Fruit fly (Drosophila melanogaster) whole organism, embryonic: ENCODE measurements around the gene Ssu72.

Experiments
- Aef1 ChIP-seq: fragments of 200-800 bp; sonication (Bioruptor generic); IDR thresholded peaks from 3 replicates; pipeline ENCODE4 v1.3.6; 2022; ENCODE audit warnings: missing biosample characterization, missing genetic modification characterization
- Awh ChIP-seq: fragments of 200-800 bp; sonication (Bioruptor generic); IDR thresholded peaks from 2 replicates; pipeline ENCODE4, ENCODE4 v1.3.6; 2022; ENCODE audit warnings: missing biosample characterization, missing genetic modification characterization
- Bgb ChIP-seq: fragments of 200-800 bp; sonication (Bioruptor generic); IDR thresholded peaks from 2 replicates; pipeline ENCODE4 v1.3.6; 2022; ENCODE audit warnings: missing biosample characterization, missing genetic modification characterization; ENCODE audit not compliant: partially characterized antibody
- CG10267 ChIP-seq: fragments of 200-800 bp; sonication (Bioruptor generic); optimal IDR thresholded peaks from 2 replicates; lab custom pipeline; 2018; ENCODE audit warnings: missing biosample characterization, mild to moderate bottlenecking, missing genetic modification characterization, moderate library complexity
- CG10366 ChIP-seq: fragments of 200-800 bp; sonication (Bioruptor generic); IDR thresholded peaks from 2 replicates; pipeline ENCODE4 v1.3.6; 2022; ENCODE audit warnings: missing biosample characterization, missing genetic modification characterization
- CG11085 ChIP-seq: fragments of 200-800 bp; sonication (Bioruptor generic); IDR thresholded peaks from 2 replicates; pipeline ENCODE4 v1.3.6; 2022; ENCODE audit warnings: missing biosample characterization, missing genetic modification characterization
- CG12299 ChIP-seq: fragments of 200-800 bp; sonication (Bioruptor generic); optimal IDR thresholded peaks from 2 replicates; lab custom pipeline; 2018; ENCODE audit warnings: missing biosample characterization, mild to moderate bottlenecking, missing genetic modification characterization
- CG13123 ChIP-seq: fragments of 200-800 bp; sonication (Bioruptor generic); optimal IDR thresholded peaks from 2 replicates; lab custom pipeline; 2016; ENCODE audit warnings: missing biosample characterization, missing genetic modification characterization
- CG13287 ChIP-seq: fragments of 200-800 bp; sonication (Bioruptor generic); IDR thresholded peaks from 2 replicates; pipeline ENCODE4 v1.3.6; 2022; ENCODE audit warnings: missing biosample characterization, missing genetic modification characterization; ENCODE audit not compliant: partially characterized antibody
- CG13775 ChIP-seq: fragments of 200-800 bp; sonication (Bioruptor generic); optimal IDR thresholded peaks from 3 replicates; lab custom pipeline; 2017; ENCODE audit warnings: missing biosample characterization, mild to moderate bottlenecking, missing genetic modification characterization
- CG14710 ChIP-seq: fragments of 200-800 bp; sonication (Bioruptor generic); optimal IDR thresholded peaks from 3 replicates; lab custom pipeline; 2019; ENCODE audit warnings: missing biosample characterization, mild to moderate bottlenecking, missing genetic modification characterization, moderate library complexity
- CG1647 ChIP-seq: fragments of 200-800 bp; sonication (Bioruptor generic); optimal IDR thresholded peaks from 3 replicates; lab custom pipeline; 2016; ENCODE audit warnings: missing biosample characterization, missing genetic modification characterization
- CG17186 ChIP-seq: fragments of 200-800 bp; sonication (Bioruptor generic); optimal IDR thresholded peaks from 3 replicates; lab custom pipeline; 2017; ENCODE audit warnings: missing biosample characterization, missing genetic modification reagents, missing genetic modification characterization
- CG18599 ChIP-seq: fragments of 200-800 bp; sonication (Bioruptor generic); optimal IDR thresholded peaks from 3 replicates; lab custom pipeline; 2017; ENCODE audit warnings: missing biosample characterization, missing genetic modification characterization, mild to moderate bottlenecking, moderate library complexity, missing genetic modification reagents
- CG30403 ChIP-seq: fragments of 200-800 bp; sonication (Bioruptor generic); optimal IDR thresholded peaks from 3 replicates; lab custom pipeline; 2016; ENCODE audit warnings: missing biosample characterization, missing genetic modification characterization
- CG32767 ChIP-seq: fragments of 200-800 bp; sonication (Bioruptor generic); IDR thresholded peaks from 2 replicates; pipeline ENCODE4 v1.3.6; 2022; ENCODE audit warnings: missing biosample characterization, missing genetic modification characterization
- CG4617 ChIP-seq: fragments of 200-800 bp; sonication (Bioruptor generic); optimal IDR thresholded peaks from 3 replicates; lab custom pipeline; 2016; ENCODE audit warnings: missing biosample characterization, missing genetic modification characterization, borderline replicate concordance
- CG6791 ChIP-seq: fragments of 200-800 bp; sonication (Bioruptor generic); IDR thresholded peaks from 3 replicates; pipeline ENCODE4 v1.3.6; 2022; ENCODE audit warnings: missing biosample characterization, missing genetic modification characterization; ENCODE audit not compliant: partially characterized antibody
- CG7372 ChIP-seq: fragments of 200-800 bp; sonication (Bioruptor generic); IDR thresholded peaks from 2 replicates; pipeline ENCODE4 v1.3.6; 2022; ENCODE audit warnings: missing biosample characterization, missing genetic modification characterization
- CG8089 ChIP-seq: fragments of 200-800 bp; sonication (Bioruptor generic); optimal IDR thresholded peaks from 3 replicates; lab custom pipeline; 2016; ENCODE audit warnings: missing biosample characterization, missing genetic modification characterization
- CG8281 ChIP-seq: fragments of 200-800 bp; sonication (Bioruptor generic); optimal IDR thresholded peaks from 2 replicates; lab custom pipeline; 2018; ENCODE audit warnings: missing biosample characterization, mild to moderate bottlenecking, missing genetic modification characterization, moderate library complexity
- Chrac-16 ChIP-seq: fragments of 200-800 bp; sonication (Bioruptor generic); optimal IDR thresholded peaks from 3 replicates; lab custom pipeline; 2016; ENCODE audit warnings: missing biosample characterization, missing genetic modification characterization
- Dll ChIP-seq: fragments of 200-800 bp; sonication (Bioruptor generic); IDR thresholded peaks from 4 replicates; pipeline ENCODE4 v1.3.6; 2022; ENCODE audit warnings: missing biosample characterization, missing genetic modification characterization; ENCODE audit not compliant: partially characterized antibody
- Dp ChIP-seq: fragments of 200-800 bp; sonication (Bioruptor generic); optimal IDR thresholded peaks from 2 replicates; lab custom pipeline; 2018; ENCODE audit warnings: missing biosample characterization, mild to moderate bottlenecking, missing genetic modification characterization, moderate library complexity
- Fer3 ChIP-seq: fragments of 200-800 bp; sonication (Bioruptor generic); optimal IDR thresholded peaks from 2 replicates; lab custom pipeline; 2018; ENCODE audit warnings: missing biosample characterization, mild to moderate bottlenecking, missing genetic modification characterization, moderate library complexity
- Gsc ChIP-seq: fragments of 200-800 bp; sonication (Bioruptor generic); IDR thresholded peaks from 2 replicates; pipeline ENCODE4 v1.3.6; 2022; ENCODE audit warnings: missing biosample characterization, missing genetic modification characterization
- Gug ChIP-seq: fragments of 200-800 bp; sonication (Bioruptor generic); IDR thresholded peaks from 4 replicates; pipeline ENCODE4 v1.3.6; 2022; ENCODE audit warnings: missing biosample characterization, missing genetic modification characterization
- Max ChIP-seq: fragments of 200-800 bp; sonication (Bioruptor generic); optimal IDR thresholded peaks from 2 replicates; lab custom pipeline; 2016; ENCODE audit warnings: missing biosample characterization, mild to moderate bottlenecking, missing genetic modification characterization
- Rx ChIP-seq: fragments of 200-800 bp; sonication (Bioruptor generic); IDR thresholded peaks from 2 replicates; pipeline ENCODE4 v1.3.6; 2022; ENCODE audit warnings: missing biosample characterization, missing genetic modification characterization
- Stat92E ChIP-seq, 3 experiments: fragments of >200 bp in 2 of 3; fragments of 200-800 bp in 1 of 3; sonication (Bioruptor generic) in 1 of 3; optimal IDR thresholded peaks; 2 replicates each; lab custom pipeline; 2017 to 2019; ENCODE audit warnings: missing biosample characterization in 3 of 3, missing genetic modification characterization in 3 of 3, mild to moderate bottlenecking in 1 of 3, moderate library complexity in 1 of 3
- YL-1 ChIP-seq: fragments of 200-800 bp; sonication (Bioruptor generic); optimal IDR thresholded peaks from 3 replicates; lab custom pipeline; 2017; ENCODE audit warnings: missing biosample characterization, mild to moderate bottlenecking, missing genetic modification characterization
- ash1 ChIP-seq: fragments of 200-800 bp; sonication (Bioruptor generic); optimal IDR thresholded peaks from 2 replicates; lab custom pipeline; 2018; ENCODE audit warnings: missing biosample characterization, mild to moderate bottlenecking, missing genetic modification characterization
- ato ChIP-seq: fragments of 200-800 bp; sonication (Bioruptor generic); IDR thresholded peaks from 2 replicates; pipeline ENCODE4 v1.3.6; 2022; ENCODE audit warnings: missing biosample characterization, missing genetic modification characterization; ENCODE audit not compliant: partially characterized antibody
- bowl ChIP-seq: fragments of 200-800 bp; sonication (Bioruptor generic); IDR thresholded peaks from 2 replicates; pipeline ENCODE4 v1.3.6; 2022; ENCODE audit warnings: missing biosample characterization, missing genetic modification characterization
- chif ChIP-seq, 2 experiments: fragments of 200-800 bp; sonication (Bioruptor generic); optimal IDR thresholded peaks; 3 replicates each; lab custom pipeline; 2016; ENCODE audit warnings: missing biosample characterization in 2 of 2, missing genetic modification characterization in 2 of 2
- chinmo ChIP-seq: fragments of 200-800 bp; sonication (Bioruptor generic); IDR thresholded peaks from 4 replicates; pipeline ENCODE4 v1.3.6; 2022; ENCODE audit warnings: missing biosample characterization, missing genetic modification characterization; ENCODE audit not compliant: partially characterized antibody
- corto ChIP-seq: fragments of 200-800 bp; sonication (Bioruptor generic); optimal IDR thresholded peaks from 2 replicates; lab custom pipeline; 2016; ENCODE audit warnings: missing biosample characterization, mild to moderate bottlenecking, missing genetic modification characterization, moderate library complexity
- danr ChIP-seq: fragments of 200-800 bp; sonication (Bioruptor generic); IDR thresholded peaks from 2 replicates; pipeline ENCODE4 v1.3.6; 2022; ENCODE audit warnings: missing biosample characterization, missing genetic modification characterization
- dmrt11E ChIP-seq: fragments of 200-800 bp; sonication (Bioruptor generic); optimal IDR thresholded peaks from 3 replicates; lab custom pipeline; 2018; ENCODE audit warnings: missing biosample characterization, mild to moderate bottlenecking, missing genetic modification characterization, moderate library complexity
- eve ChIP-seq, 2 experiments: fragments of >200 bp; optimal IDR thresholded peaks; 2 replicates each; lab custom pipeline; 2017; ENCODE audit warnings: missing biosample characterization in 2 of 2, missing genetic modification characterization in 2 of 2
- hb ChIP-seq: fragments of 200-800 bp; sonication (Bioruptor generic); IDR thresholded peaks from 3 replicates; pipeline ENCODE4 v1.3.6; 2022; ENCODE audit warnings: missing biosample characterization, missing genetic modification characterization; ENCODE audit not compliant: partially characterized antibody
- hbn ChIP-seq: fragments of 200-800 bp; sonication (Bioruptor generic); IDR thresholded peaks from 2 replicates; pipeline ENCODE4 v1.3.6; 2022; ENCODE audit warnings: missing biosample characterization, missing genetic modification characterization; ENCODE audit not compliant: partially characterized antibody
- mirr ChIP-seq: fragments of 200-800 bp; sonication (Bioruptor generic); optimal IDR thresholded peaks from 3 replicates; lab custom pipeline; 2018; ENCODE audit warnings: missing biosample characterization, mild to moderate bottlenecking, missing genetic modification characterization
- mld ChIP-seq: fragments of 200-800 bp; sonication (Bioruptor generic); IDR thresholded peaks from 3 replicates; pipeline ENCODE4 v1.3.6; 2022; ENCODE audit warnings: missing biosample characterization, missing genetic modification characterization; ENCODE audit not compliant: partially characterized antibody
- nerfin-2 ChIP-seq: fragments of 200-800 bp; sonication (Bioruptor generic); IDR thresholded peaks from 2 replicates; pipeline ENCODE4 v1.3.6; 2022; ENCODE audit warnings: missing biosample characterization, missing genetic modification characterization; ENCODE audit not compliant: partially characterized antibody
- pzg ChIP-seq: fragments of 200-800 bp; sonication (Bioruptor generic); optimal IDR thresholded peaks from 3 replicates; lab custom pipeline; 2018; ENCODE audit warnings: missing biosample characterization, mild to moderate bottlenecking, missing genetic modification characterization, moderate library complexity
- twi ChIP-seq: fragments of 200-800 bp; optimal IDR thresholded peaks from 2 replicates; lab custom pipeline; 2019; ENCODE audit warnings: missing biosample characterization, mild to moderate bottlenecking, missing genetic modification characterization, moderate library complexity

Gene Ssu72

DNA sequence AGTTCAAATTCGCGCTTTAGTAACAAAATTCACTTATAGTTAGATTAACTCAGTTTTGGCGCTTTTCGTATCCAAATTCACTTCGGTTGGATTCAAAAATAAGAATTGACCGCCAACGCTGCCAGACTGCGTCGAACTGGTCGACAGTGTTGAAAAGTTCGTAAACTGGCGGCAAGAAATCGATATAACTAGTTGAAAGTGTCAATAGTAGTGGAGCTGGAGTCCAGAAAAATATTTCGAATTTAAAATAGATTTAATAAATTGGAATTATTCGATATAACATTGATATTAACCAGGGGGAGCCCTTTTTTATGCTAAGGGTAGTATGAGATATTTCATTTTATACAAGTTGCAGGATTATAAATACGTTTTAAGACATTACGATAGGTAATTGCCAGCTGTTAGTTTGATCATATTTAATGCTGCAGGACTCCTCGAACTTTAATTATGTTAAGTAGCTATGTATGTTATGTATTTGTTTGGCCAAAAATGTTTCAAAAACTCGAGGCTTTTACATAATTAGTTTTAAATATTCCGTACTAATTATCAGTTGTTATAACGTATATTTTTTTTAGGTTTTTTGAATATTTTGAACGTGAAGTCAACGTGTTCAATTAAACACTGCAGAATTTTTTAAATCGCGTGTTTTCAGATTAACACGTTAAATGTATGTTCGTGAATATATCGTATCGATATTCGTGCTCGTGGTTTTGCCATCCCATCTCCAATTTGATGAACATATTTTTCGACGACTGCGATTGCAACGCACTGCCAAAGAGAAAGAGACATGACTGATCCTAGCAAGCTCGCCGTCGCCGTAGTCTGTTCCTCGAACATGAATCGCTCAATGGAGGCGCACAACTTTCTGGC is at the start of gene Ssu72, which contains the start of gene CG14223:
Gene Ssu72 (plus strand): TSS at position 703 of the 870 bp plus-strand sequence.
Gene CG14223 (minus strand): TSS at position 113 of the 870 bp plus-strand sequence.
- 0 out of 4 replicates have a peak, but pooled peaks have one; percentile 52 for TF ChIP-seq chinmo (GFP tag; lab: Robert Waterston, UW)
- TF ChIP-seq CG17186 (GFP tag; lab: Kevin White, UChicago), result no peak
- TF ChIP-seq CG13287, result peak; percentile 84
- TF ChIP-seq pzg (GFP tag; lab: Kevin White, UChicago), result peak; percentile 59
- peak; percentile 73 for TF ChIP-seq hbn (GFP tag; lab: Robert Waterston, UW)
- no peak for TF ChIP-seq dmrt11E (tag; lab: Kevin White, UChicago)
- TF ChIP-seq Max (GFP tag; lab: Kevin White, UChicago), result no peak
- peak; percentile 89 for TF ChIP-seq Dll (GFP tag; lab: Robert Waterston, UW)
- peak; percentile 78 for TF ChIP-seq CG6791 (GFP tag; lab: Robert Waterston, UW)
- TF ChIP-seq CG12299 (tag; lab: Kevin White, UChicago), result no peak
- no peak for TF ChIP-seq chif (GFP tag; optimal IDR thresholded peaks at IDR 0.05; lab: Kevin White, UChicago)
- TF ChIP-seq ato, result peak; percentile 64
- TF ChIP-seq hb (GFP tag; lab: Robert Waterston, UW), result peak; percentile 61; the same call in 1 of the 3 replicates
- no peak for TF ChIP-seq ash1 (GFP tag; lab: Kevin White, UChicago)
- TF ChIP-seq CG10366 (GFP tag; lab: Robert Waterston, UW), result no peak; the same call in 1 of the 2 replicates
- no peak for TF ChIP-seq mirr (GFP tag; lab: Kevin White, UChicago)
- TF ChIP-seq Stat92E (GFP tag; optimal IDR thresholded peaks at IDR 0.05; lab: Kevin White, UChicago), result no peak
- peak; percentile 70 for TF ChIP-seq nerfin-2 (GFP tag; lab: Robert Waterston, UW)
- TF ChIP-seq Gsc, result no peak
- TF ChIP-seq CG7372, result no peak
- no peak for TF ChIP-seq CG8089 (GFP tag; lab: Kevin White, UChicago)
- no peak for TF ChIP-seq eve (GFP tag; optimal IDR thresholded peaks at IDR 0.05; lab: Kevin White, UChicago)
- TF ChIP-seq Rx (GFP tag; lab: Robert Waterston, UW), result no peak
- TF ChIP-seq Dp (GFP tag; lab: Kevin White, UChicago), result peak; percentile 86
- TF ChIP-seq bowl (GFP tag; lab: Robert Waterston, UW), result no peak
- TF ChIP-seq CG4617 (GFP tag; lab: Kevin White, UChicago), result no peak
- TF ChIP-seq Chrac-16, result no peak
- TF ChIP-seq Aef1 (GFP tag; lab: Robert Waterston, UW), result no peak; the same call in 2 of the 3 replicates
- no peak for TF ChIP-seq Awh (GFP tag; lab: Robert Waterston, UW)
- TF ChIP-seq mld (GFP tag; lab: Robert Waterston, UW), result 0 out of 3 replicates have a peak, but pooled peaks have one; percentile 44
- TF ChIP-seq CG1647 (GFP tag; lab: Kevin White, UChicago), result peak; percentile 14
- no peak for TF ChIP-seq CG18599 (GFP tag; lab: Kevin White, UChicago)
- peak; percentile 31 for TF ChIP-seq CG14710
- TF ChIP-seq twi (tag; lab: Kevin White, UChicago), result no peak
- TF ChIP-seq CG10267, result peak; percentile 86
- TF ChIP-seq CG32767 (GFP tag; lab: Robert Waterston, UW), result no peak
- TF ChIP-seq YL-1 (GFP tag; lab: Kevin White, UChicago), result peak; percentile 21
- TF ChIP-seq CG13775, result no peak
- TF ChIP-seq CG13123, result no peak
- TF ChIP-seq danr (GFP tag; lab: Robert Waterston, UW), result no peak
- TF ChIP-seq Bgb (GFP tag; lab: Robert Waterston, UW), result peak; percentile 81
- peak; percentile 29 for TF ChIP-seq CG30403
- no peak for TF ChIP-seq corto (GFP tag; lab: Kevin White, UChicago)
- TF ChIP-seq Gug (GFP tag; lab: Robert Waterston, UW), result 0 out of 4 replicates have a peak, but pooled peaks have one; percentile 13
- no peak for TF ChIP-seq Fer3 (tag; lab: Kevin White, UChicago)
- TF ChIP-seq CG8281 (tag; lab: Kevin White, UChicago), result no peak
- TF ChIP-seq CG11085 (GFP tag; lab: Robert Waterston, UW), result no peak
